Fruit fly (Drosophila melanogaster) whole organism, embryonic: ENCODE data around the gene Pgant35A.

Experiments used
- CG11696 ChIP-seq: fragments of 200-800 bp; sonication (Bioruptor generic); IDR thresholded peaks from 2 replicates; pipeline ENCODE4 v1.3.6; 2022; ENCODE audit warnings: missing biosample characterization, missing genetic modification characterization
- Nf-YA ChIP-seq: fragments of 200-800 bp; sonication (Bioruptor generic); IDR thresholded peaks from 2 replicates; pipeline ENCODE4 v1.3.6; 2022; ENCODE audit warnings: missing biosample characterization, missing genetic modification characterization
- hkb ChIP-seq, 2 experiments: fragments of 200-800 bp in 1 of 2; fragments of >200 bp in 1 of 2; sonication (Bioruptor generic) in 1 of 2; IDR thresholded peaks in 1 of 2; optimal IDR thresholded peaks in 1 of 2; 2 replicates each; pipeline versions ENCODE4 v1.3.6 to Lab custom; 2017 to 2022; ENCODE audit warnings: missing biosample characterization in 1 of 2, missing genetic modification characterization in 1 of 2
- inv ChIP-seq: fragments of 200-800 bp; sonication (Bioruptor generic); IDR thresholded peaks from 2 replicates; pipeline ENCODE4 v1.3.6; 2022; ENCODE audit warnings: missing biosample characterization, missing genetic modification characterization; ENCODE audit not compliant: partially characterized antibody
- org-1 ChIP-seq: fragments of 200-800 bp; sonication (Bioruptor generic); optimal IDR thresholded peaks from 2 replicates; lab custom pipeline; 2017; ENCODE audit warnings: missing biosample characterization, missing genetic modification characterization

- no peak for TF ChIP-seq hkb (optimal IDR thresholded peaks at IDR 0.05; lab: Kevin White, UChicago)
- no peak for TF ChIP-seq hkb (GFP tag; IDR thresholded peaks at IDR 0.05; lab: Robert Waterston, UW)
- no peak for TF ChIP-seq inv (GFP tag; lab: Robert Waterston, UW)
- TF ChIP-seq org-1 = no peak
- TF ChIP-seq CG11696 = no peak
- TF ChIP-seq Nf-YA (GFP tag; lab: Robert Waterston, UW) = no peak
These were observed 40.3 kb downstream of the Pgant35A start for dm6 chr2L:14399326-14399725.
